Fruit fly (Drosophila melanogaster) whole organism, prepupa: ENCODE data around the gene CG17786.

Experiments used
- Blimp-1 ChIP-seq: fragments of 200-800 bp; sonication (Bioruptor generic); optimal IDR thresholded peaks from 3 replicates; lab custom pipeline; 2017; ENCODE audit warnings: missing biosample characterization, missing genetic modification characterization, mild to moderate bottlenecking, moderate library complexity, missing genetic modification reagents
- CG10631 ChIP-seq: fragments of 200-800 bp; sonication (Bioruptor generic); optimal IDR thresholded peaks from 2 replicates; lab custom pipeline; 2016; ENCODE audit warnings: missing biosample characterization, missing genetic modification characterization
- CG10669 ChIP-seq: fragments of 200-800 bp; sonication (Bioruptor generic); optimal IDR thresholded peaks from 3 replicates; lab custom pipeline; 2018; ENCODE audit warnings: missing biosample characterization, mild to moderate bottlenecking, missing genetic modification characterization, moderate library complexity
- CG11294 ChIP-seq: fragments of 200-800 bp; sonication (Bioruptor generic); IDR thresholded peaks from 2 replicates; pipeline ENCODE4 v1.3.6; 2022; ENCODE audit warnings: missing biosample characterization, missing genetic modification characterization
- CG11762 ChIP-seq: fragments of 200-800 bp; sonication (Bioruptor generic); optimal IDR thresholded peaks from 3 replicates; lab custom pipeline; 2016; ENCODE audit warnings: missing biosample characterization, missing genetic modification characterization; ENCODE audit not compliant: insufficient read depth
- CG11902 ChIP-seq: fragments of 200-800 bp; sonication (Bioruptor generic); optimal IDR thresholded peaks from 3 replicates; lab custom pipeline; 2016; ENCODE audit warnings: missing biosample characterization, missing genetic modification characterization
- CG15336 ChIP-seq: fragments of 200-800 bp; sonication (Bioruptor generic); IDR thresholded peaks from 2 replicates; pipeline ENCODE4 v1.3.6; 2022; ENCODE audit warnings: missing biosample characterization, missing genetic modification characterization
- CG16779 ChIP-seq: fragments of 200-800 bp; sonication (Bioruptor generic); optimal IDR thresholded peaks from 3 replicates; lab custom pipeline; 2017; ENCODE audit warnings: missing biosample characterization, mild to moderate bottlenecking, missing genetic modification characterization
- CG3032 ChIP-seq: fragments of 200-800 bp; optimal IDR thresholded peaks from 2 replicates; lab custom pipeline; 2019; ENCODE audit warnings: missing biosample characterization, mild to moderate bottlenecking, missing genetic modification characterization, moderate library complexity
- CG31627 ChIP-seq: fragments of 200-800 bp; sonication (Bioruptor generic); optimal IDR thresholded peaks from 3 replicates; lab custom pipeline; 2016; ENCODE audit warnings: missing biosample characterization, missing genetic modification characterization
- CG6163 ChIP-seq: fragments of 200-800 bp; sonication (Bioruptor generic); IDR thresholded peaks from 3 replicates; pipeline ENCODE4 v1.3.6; 2022; ENCODE audit warnings: missing biosample characterization, missing genetic modification characterization
- CG6808 ChIP-seq: fragments of 200-800 bp; sonication (Bioruptor generic); optimal IDR thresholded peaks from 3 replicates; lab custom pipeline; 2017; ENCODE audit warnings: missing biosample characterization, missing genetic modification characterization, mild to moderate bottlenecking, moderate library complexity, missing genetic modification reagents
- CG8319 ChIP-seq: fragments of 200-800 bp; sonication (Bioruptor generic); optimal IDR thresholded peaks from 3 replicates; lab custom pipeline; 2016; ENCODE audit warnings: missing biosample characterization, missing genetic modification characterization
- CG9139 ChIP-seq: fragments of 200-800 bp; sonication (Bioruptor generic); optimal IDR thresholded peaks from 3 replicates; lab custom pipeline; 2017; ENCODE audit warnings: missing biosample characterization, mild to moderate bottlenecking, missing genetic modification characterization
- Ets96B ChIP-seq: fragments of 200-800 bp; optimal IDR thresholded peaks from 2 replicates; lab custom pipeline; 2019; ENCODE audit warnings: missing biosample characterization, mild to moderate bottlenecking, missing genetic modification characterization, moderate library complexity
- Gug ChIP-seq: fragments of 200-800 bp; sonication (Bioruptor generic); IDR thresholded peaks from 2 replicates; pipeline ENCODE4 v1.3.6; 2022; ENCODE audit warnings: missing biosample characterization, missing genetic modification characterization
- Hr4 ChIP-seq: fragments of 200-800 bp; sonication (Bioruptor generic); optimal IDR thresholded peaks from 3 replicates; lab custom pipeline; 2016; ENCODE audit warnings: missing biosample characterization, missing genetic modification characterization
- Met ChIP-seq: fragments of 200-800 bp; sonication (Bioruptor generic); optimal IDR thresholded peaks from 3 replicates; lab custom pipeline; 2016; ENCODE audit warnings: missing biosample characterization, missing genetic modification characterization
- Smox ChIP-seq: fragments of 200-800 bp; sonication (Bioruptor generic); optimal IDR thresholded peaks from 3 replicates; lab custom pipeline; 2016; ENCODE audit warnings: missing biosample characterization, missing genetic modification characterization
- Sox14 ChIP-seq: fragments of 200-800 bp; sonication (Bioruptor generic); optimal IDR thresholded peaks from 3 replicates; lab custom pipeline; 2016; ENCODE audit warnings: missing biosample characterization, missing genetic modification characterization
- achi ChIP-seq: fragments of 200-800 bp; sonication (Bioruptor generic); optimal IDR thresholded peaks from 3 replicates; lab custom pipeline; 2016; ENCODE audit warnings: missing biosample characterization, missing genetic modification characterization
- dac ChIP-seq: fragments of 200-800 bp; sonication (Bioruptor generic); optimal IDR thresholded peaks from 2 replicates; lab custom pipeline; 2017; ENCODE audit warnings: missing biosample characterization, mild to moderate bottlenecking, missing genetic modification characterization
- dsx ChIP-seq: fragments of 200-800 bp; optimal IDR thresholded peaks from 3 replicates; lab custom pipeline; 2019; ENCODE audit warnings: missing biosample characterization, mild to moderate bottlenecking, missing genetic modification characterization, moderate library complexity; ENCODE audit not compliant: poor library complexity, severe bottlenecking
- eg ChIP-seq: fragments of 200-800 bp; sonication (Bioruptor generic); IDR thresholded peaks from 3 replicates; pipeline ENCODE4 v1.3.6; 2022; ENCODE audit warnings: missing biosample characterization, missing genetic modification characterization
- esn ChIP-seq: fragments of 200-800 bp; sonication (Bioruptor generic); optimal IDR thresholded peaks from 2 replicates; lab custom pipeline; 2016; ENCODE audit warnings: missing biosample characterization, mild to moderate bottlenecking, missing genetic modification characterization, moderate library complexity
- fd59A ChIP-seq: fragments of 200-800 bp; sonication (Bioruptor generic); optimal IDR thresholded peaks from 2 replicates; lab custom pipeline; 2017; ENCODE audit warnings: missing biosample characterization, mild to moderate bottlenecking, missing genetic modification characterization, missing genetic modification reagents
- lz ChIP-seq: fragments of 200-800 bp; sonication (Bioruptor generic); optimal IDR thresholded peaks from 3 replicates; lab custom pipeline; 2016; ENCODE audit warnings: missing biosample characterization, missing genetic modification characterization
- net ChIP-seq: fragments of 200-800 bp; sonication (Bioruptor generic); optimal IDR thresholded peaks from 3 replicates; lab custom pipeline; 2016; ENCODE audit warnings: missing biosample characterization, missing genetic modification characterization
- pdm3 ChIP-seq: fragments of 200-800 bp; sonication (Bioruptor generic); optimal IDR thresholded peaks from 3 replicates; lab custom pipeline; 2016; ENCODE audit warnings: missing biosample characterization, missing genetic modification characterization
- salr ChIP-seq, 2 experiments: fragments of 200-800 bp; sonication (Bioruptor generic); optimal IDR thresholded peaks; 3 replicates each; lab custom pipeline; 2016 to 2018; ENCODE audit warnings: missing biosample characterization in 2 of 2, missing genetic modification characterization in 2 of 2, mild to moderate bottlenecking in 1 of 2
- ss ChIP-seq, 2 experiments: fragments of 200-800 bp; sonication (Bioruptor generic); optimal IDR thresholded peaks; 2 replicates in 1 of 2; 3 replicates in 1 of 2; lab custom pipeline; 2017 to 2018; ENCODE audit warnings: mild to moderate bottlenecking in 2 of 2, missing biosample characterization in 2 of 2, missing genetic modification characterization in 2 of 2, moderate library complexity in 1 of 2
- topi ChIP-seq: fragments of 200-800 bp; sonication (Bioruptor generic); optimal IDR thresholded peaks from 3 replicates; lab custom pipeline; 2016; ENCODE audit warnings: missing biosample characterization, missing genetic modification characterization

The CG17786 gene

DNA sequence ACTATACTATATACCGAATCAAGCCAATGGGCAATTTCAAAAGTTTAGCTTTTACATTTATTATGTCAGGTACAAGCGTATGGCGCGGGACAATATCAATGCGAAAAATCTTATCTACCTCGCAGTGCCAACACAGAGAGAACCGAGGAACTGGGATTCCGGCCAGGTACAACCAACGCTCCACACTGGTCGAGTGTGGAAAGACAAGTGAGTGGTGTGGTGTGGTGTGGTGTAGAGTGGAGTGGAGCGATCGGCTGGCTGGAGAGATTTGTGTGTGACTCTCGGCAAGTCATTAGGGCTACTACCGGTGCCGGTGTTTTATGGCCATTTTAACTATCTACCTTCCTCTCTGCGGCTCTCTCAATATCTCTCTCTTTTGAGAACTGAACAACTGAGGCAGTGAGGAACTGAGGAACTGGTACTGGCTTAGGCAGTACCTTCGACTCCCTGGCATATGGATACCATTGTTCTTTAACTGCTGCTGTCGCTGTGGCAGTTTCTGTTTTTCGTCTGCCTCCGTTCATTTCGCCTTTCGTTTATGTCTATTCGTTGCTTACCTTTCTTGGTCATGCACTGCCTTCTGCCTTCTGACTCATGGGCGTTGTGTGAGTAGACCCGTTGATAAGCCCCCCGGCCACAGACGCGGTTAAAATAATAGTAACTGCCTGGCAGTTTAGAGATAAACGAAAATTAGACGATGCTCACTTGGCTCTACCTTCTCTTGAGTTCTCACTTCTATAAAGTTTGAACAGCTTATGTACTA is 40.9 kb upstream of the CG17786 start (continued):
- TF ChIP-seq Ets96B (tag; lab: Kevin White, UChicago) (peak; percentile 97), CG6808 (peak; percentile 96), lz (GFP tag; lab: Kevin White, UChicago) (peak; percentile 93), Sox14 (GFP tag; lab: Kevin White, UChicago) (peak; percentile 96), eg (GFP tag; lab: Robert Waterston, UW) (peak; percentile 92), dsx (GFP tag; lab: Kevin White, UChicago) (peak; percentile 95), Met (peak; percentile 94), CG11902 (peak; percentile 94), Blimp-1 (GFP tag; lab: Kevin White, UChicago) (peak; percentile 77)
- TF ChIP-seq, all 60 proteins: peak for 57

DNA sequence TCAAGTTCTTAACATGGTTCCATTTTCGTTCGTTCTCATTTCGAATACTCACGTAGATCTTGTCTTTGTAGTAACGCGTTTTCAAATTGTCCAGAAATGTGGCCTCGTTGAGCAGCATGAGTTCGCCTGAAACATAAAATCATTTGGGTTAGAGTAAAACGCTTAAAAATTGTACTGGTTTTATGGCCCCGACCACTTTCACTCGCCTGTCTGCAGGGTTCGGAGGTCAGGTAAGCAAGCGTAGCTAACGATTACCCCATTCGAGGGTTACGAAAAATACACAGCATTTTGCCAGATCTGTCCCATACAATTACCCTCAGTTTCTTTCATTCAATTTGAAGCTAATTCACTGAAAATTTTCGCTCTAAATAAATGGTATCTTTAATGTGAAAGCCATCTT is 39.8 kb upstream of the CG17786 start:
- no peak for TF ChIP-seq CG11294 (GFP tag; lab: Robert Waterston, UW)
- TF ChIP-seq salr (GFP tag; optimal IDR thresholded peaks at IDR 0.05; lab: Kevin White, UChicago) = no peak
- no peak for TF ChIP-seq CG11762 (GFP tag; lab: Kevin White, UChicago)
- TF ChIP-seq net (GFP tag; lab: Kevin White, UChicago) = no peak
- no peak for TF ChIP-seq Hr4
- TF ChIP-seq CG3032 (tag; lab: Kevin White, UChicago) = no peak
- no peak for TF ChIP-seq fd59A (GFP tag; lab: Kevin White, UChicago)
- no peak for TF ChIP-seq CG16779
- no peak for TF ChIP-seq pdm3 (GFP tag; lab: Kevin White, UChicago)
- TF ChIP-seq CG8319 (GFP tag; lab: Kevin White, UChicago) = no peak
- TF ChIP-seq CG9139 (GFP tag; lab: Kevin White, UChicago) = no peak
- no peak for TF ChIP-seq CG10669
- no peak for TF ChIP-seq CG15336 (GFP tag; lab: Robert Waterston, UW)
- no peak for TF ChIP-seq CG10631
- no peak for TF ChIP-seq Ets96B (tag; lab: Kevin White, UChicago)
- TF ChIP-seq lz (GFP tag; lab: Kevin White, UChicago) = no peak

DNA sequence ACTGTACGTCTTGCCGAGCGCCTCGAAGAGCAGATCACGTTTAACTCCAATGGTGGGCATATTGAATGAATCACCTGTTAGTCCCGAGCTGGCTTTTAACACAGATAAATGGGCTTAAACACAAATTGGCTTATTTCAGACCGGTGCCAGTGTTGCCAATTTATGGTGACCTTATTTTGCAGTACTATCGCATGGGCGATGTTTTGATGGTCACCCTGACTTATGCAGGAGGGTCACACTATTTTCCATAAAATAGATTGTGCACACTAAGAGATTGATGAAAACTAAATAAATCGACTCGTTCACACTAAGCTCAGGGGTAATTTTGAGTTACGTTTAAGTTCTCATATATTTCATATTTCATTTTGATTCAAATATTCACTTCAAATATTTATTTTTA is 34.0 kb upstream of the CG17786 start, which contains the start of gene beta-PheRS:
TSS of gene beta-PheRS (minus strand) at position 186 of the 400 bp plus-strand sequence.
- TF ChIP-seq CG8319 (GFP tag; lab: Kevin White, UChicago) = peak; percentile 99
- peak; percentile 46 for TF ChIP-seq lz (GFP tag; lab: Kevin White, UChicago)
- TF ChIP-seq CG11902 = peak; percentile 18
- TF ChIP-seq Gug = no peak
- TF ChIP-seq CG31627 (GFP tag; lab: Kevin White, UChicago) = peak; percentile 73
- no peak; the same call in 2 of the 3 replicates for TF ChIP-seq CG6163 (GFP tag; lab: Robert Waterston, UW)
- no peak for TF ChIP-seq Smox (GFP tag; lab: Kevin White, UChicago)
- no peak for TF ChIP-seq achi (GFP tag; lab: Kevin White, UChicago)
- peak; percentile 26; the same call in 1 of the 2 replicates for TF ChIP-seq CG11294 (GFP tag; lab: Robert Waterston, UW)
- peak; percentile 52 for TF ChIP-seq esn (GFP tag; lab: Kevin White, UChicago)
- TF ChIP-seq topi (GFP tag; lab: Kevin White, UChicago) = no peak

DNA sequence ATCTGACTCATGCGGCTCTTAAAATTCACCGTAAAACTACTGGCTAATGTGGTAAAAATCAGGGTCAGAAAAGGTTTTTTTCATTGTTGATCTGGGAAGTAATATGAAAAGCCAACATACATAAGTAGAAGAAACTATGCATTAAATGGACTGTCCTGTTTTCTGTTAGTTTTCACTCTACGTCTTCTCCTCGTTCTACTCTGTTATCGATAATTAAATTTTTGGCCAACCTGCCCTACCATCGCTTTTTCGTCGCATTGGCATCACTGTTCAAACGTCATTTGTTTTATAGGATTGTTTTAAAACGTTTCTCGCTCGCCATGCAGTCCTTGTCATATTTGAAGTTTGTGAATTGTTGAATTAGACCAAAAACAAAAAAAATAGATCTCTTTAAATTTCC is 16.2 kb upstream of the CG17786 start:
- TF ChIP-seq CG6808 (peak; percentile 93), dac (GFP tag; lab: Kevin White, UChicago) (no peak)

DNA sequence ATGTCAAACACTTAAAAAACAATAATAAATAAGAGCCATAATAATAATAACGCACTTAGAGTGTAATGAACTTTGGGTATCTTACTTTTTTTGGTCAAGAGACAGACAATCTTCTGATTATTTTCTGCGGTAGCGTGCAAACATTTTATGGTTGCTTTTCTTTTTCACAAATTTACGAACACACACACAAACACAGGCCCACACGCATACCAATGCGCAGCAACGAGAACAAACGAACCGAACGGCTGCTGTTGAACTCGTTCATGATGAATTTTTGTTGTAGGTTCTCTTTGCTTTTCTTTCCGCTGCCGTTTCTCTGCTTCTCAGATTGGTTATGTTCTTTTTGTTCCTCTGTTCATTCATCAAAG is 15.6 kb upstream of the CG17786 start:
- TF ChIP-seq achi (GFP tag; lab: Kevin White, UChicago) (no peak), pdm3 (GFP tag; lab: Kevin White, UChicago) (no peak), topi (GFP tag; lab: Kevin White, UChicago) (no peak), CG6808 (no peak), dac (GFP tag; lab: Kevin White, UChicago) (no peak), fd59A (GFP tag; lab: Kevin White, UChicago) (no peak), ss (GFP tag; optimal IDR thresholded peaks at IDR 0.05; lab: Kevin White, UChicago) (no peak)
